Worm (Caenorhabditis elegans): ENCODE results near the gene atg-16.1.
A peak's percentile ranks its signal among the peaks of the same experiment; 100 is the strongest.

The atg-16.1 gene

DNA sequence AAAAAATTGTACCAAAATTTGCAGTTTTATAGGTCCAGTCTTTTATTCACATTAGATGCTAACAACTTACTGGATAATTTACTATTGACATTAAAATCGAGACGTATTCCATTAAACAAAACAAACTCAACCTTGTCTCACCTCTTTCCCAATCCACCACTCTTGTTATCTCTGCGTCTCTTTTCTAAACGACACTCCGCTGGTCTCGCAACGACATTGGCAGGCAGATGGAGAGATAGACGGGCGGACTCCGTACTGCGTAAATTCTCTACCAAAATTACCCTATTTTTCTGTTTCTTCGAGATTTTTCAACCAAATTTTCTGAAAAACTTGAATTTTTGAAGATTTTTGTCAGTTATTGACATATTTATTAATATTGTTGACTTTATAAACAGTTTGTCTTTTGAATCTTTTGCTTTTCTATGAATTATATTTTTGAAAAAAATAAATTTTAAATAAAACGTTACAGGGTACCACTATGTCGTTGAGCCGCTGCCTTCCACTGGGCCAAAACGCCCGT lies 7.1 kb upstream of the atg-16.1 start, which contains the start of gene asb-2 (continued):
- TF ChIP-seq arid-1 (GFP tag; conservative IDR thresholded peaks at IDR 0.05) (0 out of 2 replicates have a peak, but pooled peaks have one; percentile 17), R02D3.7 (tag; optimal IDR thresholded peaks at IDR 0.05) (no peak), F44E2.7 (GFP tag; IDR thresholded peaks at IDR 0.05) (no peak), fkh-10 (GFP tag; optimal IDR thresholded peaks at IDR 0.05) (peak; percentile 12), hmg-1.1 (GFP tag; IDR thresholded peaks at IDR 0.05) (peak; percentile 72), zag-1 (tag; optimal IDR thresholded peaks at IDR 0.05) (no peak), unc-39 (tag; optimal IDR thresholded peaks at IDR 0.05) (no peak), nhr-77 (tag; optimal IDR thresholded peaks at IDR 0.05) (peak; percentile 79), ztf-7 (tag; optimal IDR thresholded peaks at IDR 0.05) (peak; percentile 52), ctbp-1 (GFP tag; IDR thresholded peaks at IDR 0.05) (no peak), egl-27 (tag; optimal IDR thresholded peaks at IDR 0.05) (no peak), nhr-28 (tag; optimal IDR thresholded peaks at IDR 0.05) (peak; percentile 76), zip-2 (tag; optimal IDR thresholded peaks at IDR 0.05) (peak; percentile 41), zip-11 (GFP tag; IDR thresholded peaks at IDR 0.05) (no peak), spr-1 (tag; optimal IDR thresholded peaks at IDR 0.05) (no peak), fos-1 (tag; optimal IDR thresholded peaks at IDR 0.05) (no peak), madf-9 (GFP tag; conservative IDR thresholded peaks at IDR 0.05) (0 out of 2 replicates have a peak, but pooled peaks have one; percentile 27), nhr-10 (tag; optimal IDR thresholded peaks at IDR 0.05) (no peak), ces-1 (GFP tag; optimal IDR thresholded peaks at IDR 0.05) (no peak), hlh-11 (tag; optimal IDR thresholded peaks at IDR 0.05) (peak; percentile 88), lin-29 (GFP tag; IDR thresholded peaks at IDR 0.05) (no peak), mxl-3 (GFP tag; optimal IDR thresholded peaks at IDR 0.05) (peak; percentile 72), tra-1 (GFP tag; IDR thresholded peaks at IDR 0.05) (peak; percentile 34; the same call in 1 of the 2 replicates), nhr-25 (tag; optimal IDR thresholded peaks at IDR 0.05; ENCODE audit: borderline replicate concordance, insufficient read depth) (peak; percentile 82), nhr-102 (tag; optimal IDR thresholded peaks at IDR 0.05) (peak; percentile 66), mdl-1 (tag; optimal IDR thresholded peaks at IDR 0.05) (peak in 1 of 2 experiments; percentile 74), gei-8 (GFP tag; optimal IDR thresholded peaks at IDR 0.05) (no peak), ceh-44 (GFP tag; IDR thresholded peaks at IDR 0.05) (peak; percentile 69; the same call in 1 of the 2 replicates), zfp-2 (tag; optimal IDR thresholded peaks at IDR 0.05) (no peak), lir-3 (tag; optimal IDR thresholded peaks at IDR 0.05) (no peak), dve-1 (tag; optimal IDR thresholded peaks at IDR 0.05; ENCODE audit: insufficient read depth) (peak; percentile 91), daf-19 (GFP tag; conservative IDR thresholded peaks at IDR 0.05) (no peak), rbr-2 (tag; optimal IDR thresholded peaks at IDR 0.05) (peak; percentile 77), nhr-41 (GFP tag; IDR thresholded peaks at IDR 0.05) (no peak), lin-15B (tag; optimal IDR thresholded peaks at IDR 0.05) (no peak), ceh-28 (tag; optimal IDR thresholded peaks at IDR 0.05) (no peak), Y48G9A.11 (GFP tag; IDR thresholded peaks at IDR 0.05) (no peak), sdz-12 (GFP tag; optimal IDR thresholded peaks at IDR 0.05) (no peak), tag-97 (GFP tag; IDR thresholded peaks at IDR 0.05) (no peak), unc-130 (GFP tag; optimal IDR thresholded peaks at IDR 0.05) (no peak), madf-5 (GFP tag; IDR thresholded peaks at IDR 0.05) (no peak), D1046.2 (GFP tag; IDR thresholded peaks at IDR 0.05) (no peak), mxl-2 (GFP tag; conservative IDR thresholded peaks at IDR 0.05) (no peak), nhr-42 (GFP tag; IDR thresholded peaks at IDR 0.05) (no peak), ZK337.2 (GFP tag; IDR thresholded peaks at IDR 0.05) (no peak), F37D6.2 (tag; optimal IDR thresholded peaks at IDR 0.05) (peak; percentile 44), F49E8.2 (tag; optimal IDR thresholded peaks at IDR 0.05; ENCODE audit: borderline replicate concordance) (no peak), hif-1 (tag; optimal IDR thresholded peaks at IDR 0.05) (peak in 1 of 2 experiments; percentile 62), lim-7 (GFP tag; IDR thresholded peaks at IDR 0.05) (no peak), egl-43 (GFP tag; IDR thresholded peaks at IDR 0.05) (no peak), ceh-82 (tag; optimal IDR thresholded peaks at IDR 0.05) (no peak)
